Fruit fly (Drosophila melanogaster) whole organism, embryonic: ENCODE results near the gene Bub1.

Experiments
- CG1024 ChIP-seq: fragments of 200-800 bp; sonication (Bioruptor generic); IDR thresholded peaks from 2 replicates; pipeline ENCODE4 v1.3.6; 2022; ENCODE audit warnings: missing biosample characterization, missing genetic modification characterization
- CG10274 ChIP-seq: fragments of 200-800 bp; sonication (Bioruptor generic); optimal IDR thresholded peaks from 3 replicates; lab custom pipeline; 2017; ENCODE audit warnings: missing biosample characterization, mild to moderate bottlenecking, missing genetic modification characterization
- CG10654 ChIP-seq: fragments of 200-800 bp; sonication (Bioruptor generic); optimal IDR thresholded peaks from 2 replicates; lab custom pipeline; 2016; ENCODE audit warnings: missing biosample characterization, missing genetic modification characterization
- CG13894 ChIP-seq: fragments of 200-800 bp; sonication (Bioruptor generic); optimal IDR thresholded peaks from 3 replicates; lab custom pipeline; 2018; ENCODE audit warnings: missing biosample characterization, mild to moderate bottlenecking, missing genetic modification characterization, moderate library complexity
- CG15073 ChIP-seq: fragments of 200-800 bp; sonication (Bioruptor generic); optimal IDR thresholded peaks from 2 replicates; lab custom pipeline; 2016; ENCODE audit warnings: missing biosample characterization, missing genetic modification characterization
- CG18599 ChIP-seq: fragments of 200-800 bp; sonication (Bioruptor generic); optimal IDR thresholded peaks from 3 replicates; lab custom pipeline; 2017; ENCODE audit warnings: missing biosample characterization, missing genetic modification characterization, mild to moderate bottlenecking, moderate library complexity, missing genetic modification reagents
- CG2116 ChIP-seq: fragments of 200-800 bp; sonication (Bioruptor generic); optimal IDR thresholded peaks from 3 replicates; lab custom pipeline; 2018; ENCODE audit warnings: missing biosample characterization, mild to moderate bottlenecking, missing genetic modification characterization
- CG2202 ChIP-seq: fragments of 200-800 bp; sonication (Bioruptor generic); optimal IDR thresholded peaks from 2 replicates; lab custom pipeline; 2018; ENCODE audit warnings: missing biosample characterization, mild to moderate bottlenecking, missing genetic modification characterization
- CG31365 ChIP-seq: fragments of 200-800 bp; sonication (Bioruptor generic); optimal IDR thresholded peaks from 2 replicates; lab custom pipeline; 2018; ENCODE audit warnings: missing biosample characterization, mild to moderate bottlenecking, missing genetic modification characterization
- CG3838 ChIP-seq: fragments of 200-800 bp; sonication (Bioruptor generic); optimal IDR thresholded peaks from 3 replicates; lab custom pipeline; 2016; ENCODE audit warnings: missing biosample characterization, missing genetic modification characterization
- CG4328 ChIP-seq: fragments of 200-800 bp; sonication (Bioruptor generic); optimal IDR thresholded peaks from 3 replicates; lab custom pipeline; 2017; ENCODE audit warnings: missing biosample characterization, missing genetic modification reagents, missing genetic modification characterization
- CG4730 ChIP-seq: fragments of 200-800 bp; sonication (Bioruptor generic); IDR thresholded peaks from 2 replicates; pipeline ENCODE4 v1.3.6; 2022; ENCODE audit warnings: missing biosample characterization, missing genetic modification characterization
- CG5180 ChIP-seq: fragments of 200-800 bp; sonication (Bioruptor generic); optimal IDR thresholded peaks from 3 replicates; lab custom pipeline; 2017; ENCODE audit warnings: missing biosample characterization, missing genetic modification characterization, mild to moderate bottlenecking, moderate library complexity, missing genetic modification reagents
- CG6254 ChIP-seq: fragments of 200-800 bp; sonication (Bioruptor generic); optimal IDR thresholded peaks from 3 replicates; lab custom pipeline; 2017; ENCODE audit warnings: mild to moderate bottlenecking, missing biosample characterization, missing genetic modification reagents, missing genetic modification characterization
- CG6683 ChIP-seq: fragments of 200-800 bp; sonication (Bioruptor generic); optimal IDR thresholded peaks from 2 replicates; lab custom pipeline; 2017; ENCODE audit warnings: missing biosample characterization, mild to moderate bottlenecking, missing genetic modification characterization, missing genetic modification reagents
- CG6765 ChIP-seq: fragments of 200-800 bp; sonication (Bioruptor generic); optimal IDR thresholded peaks from 3 replicates; lab custom pipeline; 2017; ENCODE audit warnings: missing biosample characterization, mild to moderate bottlenecking, missing genetic modification characterization
- CG7372 ChIP-seq: fragments of 200-800 bp; sonication (Bioruptor generic); IDR thresholded peaks from 2 replicates; pipeline ENCODE4 v1.3.6; 2022; ENCODE audit warnings: missing biosample characterization, missing genetic modification characterization
- CG7987 ChIP-seq: fragments of 200-800 bp; sonication (Bioruptor generic); optimal IDR thresholded peaks from 2 replicates; lab custom pipeline; 2018; ENCODE audit warnings: missing biosample characterization, mild to moderate bottlenecking, missing genetic modification characterization, moderate library complexity
- CG8089 ChIP-seq: fragments of 200-800 bp; sonication (Bioruptor generic); optimal IDR thresholded peaks from 3 replicates; lab custom pipeline; 2016; ENCODE audit warnings: missing biosample characterization, missing genetic modification characterization
- Camta ChIP-seq: fragments of 200-800 bp; sonication (Bioruptor generic); optimal IDR thresholded peaks from 2 replicates; lab custom pipeline; 2016; ENCODE audit warnings: missing biosample characterization, missing genetic modification characterization
- ERR ChIP-seq: fragments of 200-800 bp; sonication (Bioruptor generic); optimal IDR thresholded peaks from 2 replicates; lab custom pipeline; 2016; ENCODE audit warnings: missing biosample characterization, missing genetic modification characterization
- Elba2 ChIP-seq: fragments of 200-800 bp; sonication (Bioruptor generic); optimal IDR thresholded peaks from 3 replicates; lab custom pipeline; 2016; ENCODE audit warnings: missing biosample characterization, missing genetic modification characterization
- Hr78 ChIP-seq, 2 experiments: fragments of 200-800 bp in 1 of 2; fragments of >200 bp in 1 of 2; sonication (Bioruptor generic) in 1 of 2; optimal IDR thresholded peaks; 2 replicates each; lab custom pipeline; 2017 to 2019; ENCODE audit warnings: missing biosample characterization in 2 of 2, missing genetic modification characterization in 2 of 2, mild to moderate bottlenecking in 1 of 2, moderate library complexity in 1 of 2
- NC2α ChIP-seq: fragments of 200-800 bp; sonication (Bioruptor generic); optimal IDR thresholded peaks from 2 replicates; lab custom pipeline; 2016; ENCODE audit warnings: missing biosample characterization, missing genetic modification characterization
- PHDP ChIP-seq: fragments of 200-800 bp; sonication (Bioruptor generic); optimal IDR thresholded peaks from 3 replicates; lab custom pipeline; 2018; ENCODE audit warnings: missing biosample characterization, mild to moderate bottlenecking, missing genetic modification characterization, moderate library complexity
- Pdp1 ChIP-seq, 2 experiments: fragments of 200-800 bp; sonication (Bioruptor generic); optimal IDR thresholded peaks; 3 replicates each; lab custom pipeline; 2016; ENCODE audit warnings: missing biosample characterization in 2 of 2, missing genetic modification characterization in 2 of 2, mild to moderate bottlenecking in 1 of 2, moderate library complexity in 1 of 2
- Rfx ChIP-seq: fragments of 200-800 bp; sonication (Bioruptor generic); IDR thresholded peaks from 2 replicates; pipeline ENCODE4 v1.3.6; 2022; ENCODE audit warnings: missing biosample characterization, missing genetic modification characterization
- Ssrp ChIP-seq: fragments of 200-800 bp; sonication (Bioruptor generic); optimal IDR thresholded peaks from 2 replicates; lab custom pipeline; 2018; ENCODE audit warnings: missing biosample characterization, mild to moderate bottlenecking, missing genetic modification characterization, moderate library complexity
- ac ChIP-seq: fragments of 200-800 bp; sonication (Bioruptor generic); optimal IDR thresholded peaks from 3 replicates; lab custom pipeline; 2017; ENCODE audit warnings: missing biosample characterization, mild to moderate bottlenecking, missing genetic modification characterization
- ara ChIP-seq: fragments of 200-800 bp; sonication (Bioruptor generic); IDR thresholded peaks from 2 replicates; pipeline ENCODE4 v1.3.6; 2022; ENCODE audit warnings: missing biosample characterization, missing genetic modification characterization
- ase ChIP-seq: fragments of 200-800 bp; sonication (Bioruptor generic); IDR thresholded peaks from 3 replicates; pipeline ENCODE4 v1.3.6; 2022; ENCODE audit warnings: missing biosample characterization, missing genetic modification characterization
- btn ChIP-seq: fragments of 200-800 bp; sonication (Bioruptor generic); optimal IDR thresholded peaks from 2 replicates; lab custom pipeline; 2016; ENCODE audit warnings: missing biosample characterization, missing genetic modification characterization
- crc ChIP-seq: fragments of 200-800 bp; sonication (Bioruptor generic); optimal IDR thresholded peaks from 2 replicates; lab custom pipeline; 2016; ENCODE audit warnings: missing biosample characterization, missing genetic modification characterization
- dan ChIP-seq: fragments of 200-800 bp; sonication (Bioruptor generic); IDR thresholded peaks from 2 replicates; pipeline ENCODE4 v1.3.6; 2022; ENCODE audit warnings: missing biosample characterization, missing genetic modification characterization
- fd102C ChIP-seq: fragments of 200-800 bp; sonication (Bioruptor generic); optimal IDR thresholded peaks from 2 replicates; lab custom pipeline; 2018; ENCODE audit warnings: missing biosample characterization, mild to moderate bottlenecking, missing genetic modification characterization, moderate library complexity
- gcm ChIP-seq: fragments of 200-800 bp; sonication (Bioruptor generic); optimal IDR thresholded peaks from 2 replicates; lab custom pipeline; 2019; ENCODE audit warnings: missing biosample characterization, mild to moderate bottlenecking, missing genetic modification characterization, moderate library complexity
- kay ChIP-seq: fragments of 200-800 bp; sonication (Bioruptor generic); optimal IDR thresholded peaks from 2 replicates; lab custom pipeline; 2016; ENCODE audit warnings: missing biosample characterization, missing genetic modification characterization
- ken ChIP-seq: fragments of 200-800 bp; sonication (Bioruptor generic); IDR thresholded peaks from 3 replicates; pipeline ENCODE4 v1.3.6; 2022; ENCODE audit warnings: missing biosample characterization, missing genetic modification characterization
- knrl ChIP-seq: fragments of 200-800 bp; sonication (Bioruptor generic); IDR thresholded peaks from 3 replicates; pipeline ENCODE4 v1.3.6; 2022; ENCODE audit warnings: missing biosample characterization, missing genetic modification characterization; ENCODE audit not compliant: partially characterized antibody
- lola ChIP-seq, 3 experiments: fragments of >200 bp in 2 of 3; fragments of 200-800 bp in 1 of 3; sonication (Bioruptor generic) in 1 of 3; optimal IDR thresholded peaks; 2 replicates each; lab custom pipeline; 2017 to 2019; ENCODE audit warnings: missing biosample characterization in 3 of 3, missing genetic modification characterization in 3 of 3, mild to moderate bottlenecking in 1 of 3, moderate library complexity in 1 of 3
- lov ChIP-seq, 2 experiments: fragments of 200-800 bp in 1 of 2; fragments of >200 bp in 1 of 2; sonication (Bioruptor generic) in 1 of 2; IDR thresholded peaks in 1 of 2; optimal IDR thresholded peaks in 1 of 2; 2 replicates in 1 of 2; 3 replicates in 1 of 2; pipeline versions ENCODE4 v1.3.6 to Lab custom; 2017 to 2022; ENCODE audit warnings: missing biosample characterization in 1 of 2, missing genetic modification characterization in 1 of 2
- phol ChIP-seq: fragments of 200-800 bp; sonication (Bioruptor generic); optimal IDR thresholded peaks from 3 replicates; lab custom pipeline; 2018; ENCODE audit warnings: missing biosample characterization, mild to moderate bottlenecking, missing genetic modification characterization, moderate library complexity
- tgo ChIP-seq: fragments of 200-800 bp; sonication (Bioruptor generic); IDR thresholded peaks from 3 replicates; pipeline ENCODE4 v1.3.6; 2022; ENCODE audit warnings: missing biosample characterization, missing genetic modification characterization
- twi ChIP-seq: fragments of 200-800 bp; optimal IDR thresholded peaks from 2 replicates; lab custom pipeline; 2019; ENCODE audit warnings: missing biosample characterization, mild to moderate bottlenecking, missing genetic modification characterization, moderate library complexity
- vnd ChIP-seq: fragments of 200-800 bp; sonication (Bioruptor generic); IDR thresholded peaks from 3 replicates; pipeline ENCODE4 v1.3.6; 2022; ENCODE audit warnings: missing biosample characterization, missing genetic modification characterization; ENCODE audit not compliant: partially characterized antibody
- yki ChIP-seq: fragments of >200 bp; optimal IDR thresholded peaks from 3 replicates; lab custom pipeline; 2018
- zen2 ChIP-seq: fragments of 200-800 bp; sonication (Bioruptor generic); IDR thresholded peaks from 3 replicates; pipeline ENCODE4 v1.3.6; 2022; ENCODE audit warnings: missing biosample characterization, missing genetic modification characterization; ENCODE audit not compliant: partially characterized antibody

Gene Bub1

dm6 chr2L:5256036-5256846 is 22.4 kb upstream of the Bub1 start (continued):
- TF ChIP-seq CG6765 (GFP tag; lab: Kevin White, UChicago) (no peak), tgo (GFP tag; lab: Robert Waterston, UW) (peak; percentile 51), CG5180 (peak; percentile 56), Pdp1 (GFP tag; optimal IDR thresholded peaks at IDR 0.05; lab: Kevin White, UChicago) (peak; percentile 18 to 55), CG3838 (GFP tag; lab: Kevin White, UChicago) (peak; percentile 20), CG7987 (GFP tag; lab: Kevin White, UChicago) (peak; percentile 47), CG4328 (no peak), CG1024 (peak; percentile 53; the same call in 1 of the 2 replicates), phol (tag; lab: Kevin White, UChicago) (peak; percentile 33), NC2α (GFP tag; lab: Kevin White, UChicago) (no peak), kay (GFP tag; lab: Kevin White, UChicago) (no peak), ac (peak; percentile 75), CG31365 (peak; percentile 12), zen2 (GFP tag; lab: Robert Waterston, UW) (0 out of 3 replicates have a peak, but pooled peaks have one; percentile 36), yki (lab: Kevin White, UChicago) (no peak), gcm (GFP tag; lab: Kevin White, UChicago) (peak; percentile 62), Elba2 (no peak), ase (0 out of 3 replicates have a peak, but pooled peaks have one; percentile 49), CG8089 (GFP tag; lab: Kevin White, UChicago) (peak; percentile 64), CG7372 (GFP tag; lab: Robert Waterston, UW) (no peak), PHDP (peak; percentile 13), twi (tag; lab: Kevin White, UChicago) (peak; percentile 66), crc (no peak), CG2116 (peak; percentile 43), vnd (peak; percentile 7; the same call in 1 of the 3 replicates), CG10274 (GFP tag; lab: Kevin White, UChicago) (no peak), CG6683 (GFP tag; lab: Kevin White, UChicago) (no peak), CG4730 (GFP tag; lab: Robert Waterston, UW) (0 out of 2 replicates have a peak, but pooled peaks have one; percentile 38), CG18599 (GFP tag; lab: Kevin White, UChicago) (peak; percentile 16), Hr78 (GFP tag; optimal IDR thresholded peaks at IDR 0.05; lab: Kevin White, UChicago) (peak in 1 of 2 experiments; percentile 70), Ssrp (tag; lab: Kevin White, UChicago) (peak; percentile 27), Rfx (GFP tag; lab: Robert Waterston, UW) (no peak), ken (GFP tag; lab: Robert Waterston, UW) (0 out of 3 replicates have a peak, but pooled peaks have one; percentile 38), btn (GFP tag; lab: Kevin White, UChicago) (peak; percentile 63), lola (GFP tag; optimal IDR thresholded peaks at IDR 0.05; lab: Kevin White, UChicago) (peak in 1 of 3 experiments; percentile 69), knrl (no peak), lov (optimal IDR thresholded peaks at IDR 0.05; lab: Kevin White, UChicago) (no peak), lov (GFP tag; IDR thresholded peaks at IDR 0.05; lab: Robert Waterston, UW) (peak; percentile 80; the same call in 2 of the 3 replicates), CG6254 (peak; percentile 77), fd102C (GFP tag; lab: Kevin White, UChicago) (peak; percentile 79), ara (GFP tag; lab: Robert Waterston, UW) (peak; percentile 72; the same call in 1 of the 2 replicates), CG13894 (tag; lab: Kevin White, UChicago) (no peak), CG2202 (tag; lab: Kevin White, UChicago) (peak; percentile 90), CG10654 (GFP tag; lab: Kevin White, UChicago) (peak; percentile 28), ERR (no peak), CG15073 (GFP tag; lab: Kevin White, UChicago) (no peak), dan (GFP tag; lab: Robert Waterston, UW) (no peak), Camta (GFP tag; lab: Kevin White, UChicago) (peak; percentile 28)
